Worm (Caenorhabditis elegans): ENCODE results near the gene kin-9.

- no peak for TF ChIP-seq che-1 (tag; optimal IDR thresholded peaks at IDR 0.05)
- TF ChIP-seq nfya-1 (tag; optimal IDR thresholded peaks at IDR 0.05) = no peak
- TF ChIP-seq tbx-2 (tag; optimal IDR thresholded peaks at IDR 0.05) = no peak
- no peak for TF ChIP-seq fkh-6 (tag; optimal IDR thresholded peaks at IDR 0.05)
- TF ChIP-seq pag-3 (tag; optimal IDR thresholded peaks at IDR 0.05; ENCODE audit: borderline replicate concordance) = no peak
- no peak for TF ChIP-seq hlh-6 (tag; optimal IDR thresholded peaks at IDR 0.05)
- TF ChIP-seq dmd-4 (tag; optimal IDR thresholded peaks at IDR 0.05; ENCODE audit: borderline replicate concordance) = no peak
- TF ChIP-seq nhr-11 (tag; optimal IDR thresholded peaks at IDR 0.05) = no peak
- TF ChIP-seq elt-4 (tag; optimal IDR thresholded peaks at IDR 0.05) = no peak
- no peak for TF ChIP-seq hlh-15 (tag; optimal IDR thresholded peaks at IDR 0.05)
- no peak for TF ChIP-seq fkh-10 (GFP tag; optimal IDR thresholded peaks at IDR 0.05)
- TF ChIP-seq elt-2 (tag; optimal IDR thresholded peaks at IDR 0.05) = no peak
- TF ChIP-seq lin-11 (tag; optimal IDR thresholded peaks at IDR 0.05) = no peak
Observed at ce11 chrX:8463889-8464444, 31.5 kb downstream of the kin-9 start.

Data from whole organism, late embryonic.